Worm (Caenorhabditis elegans) whole organism, L4 larva: ENCODE data around the gene F56D6.12.

Experiments used
- F37D6.2 ChIP-seq: sonication (generic microtip); optimal IDR thresholded peaks from 2 replicates; lab custom pipeline; 2016; ENCODE audit warnings: mild to moderate bottlenecking, missing genetic modification characterization, missing compliant biosample characterization
- F44E2.7 ChIP-seq: fragments of 200-800 bp; sonication (Bioruptor generic); IDR thresholded peaks from 2 replicates; pipeline ENCODE4 v2.1.2; 2022; ENCODE audit warnings: missing genetic modification characterization, missing compliant biosample characterization
- Y75B8A.6 ChIP-seq: fragments of 200-800 bp; sonication (Bioruptor generic); IDR thresholded peaks from 2 replicates; pipeline ENCODE4 v1.3.6; 2022; ENCODE audit warnings: missing genetic modification reagents, missing genetic modification characterization, missing compliant biosample characterization
- ZK546.5 ChIP-seq, 2 experiments: sonication (generic microtip); optimal IDR thresholded peaks; 2 replicates each; lab custom pipeline; 2017; ENCODE audit warnings: missing biosample characterization in 2 of 2, missing genetic modification characterization in 2 of 2
- aha-1 ChIP-seq: fragments of 150-350 bp; peaks from one replicate; lab custom pipeline; 2014; ENCODE audit warnings: missing biosample characterization, missing genetic modification characterization
- attf-4 ChIP-seq: sonication (generic microtip); optimal IDR thresholded peaks from 3 replicates; lab custom pipeline; 2017; ENCODE audit warnings: missing biosample characterization, missing genetic modification characterization
- ctbp-1 ChIP-seq: fragments of 200-800 bp; sonication (Bioruptor generic); IDR thresholded peaks from 2 replicates; pipeline ENCODE4 v1.3.6; 2022; ENCODE audit warnings: missing genetic modification reagents, missing genetic modification characterization, missing compliant biosample characterization
- daf-12 ChIP-seq: fragments of 150-350 bp; optimal IDR thresholded peaks from 2 replicates; lab custom pipeline; 2014; ENCODE audit warnings: missing biosample characterization, missing genetic modification reagents, missing genetic modification characterization
- daf-16 ChIP-seq, 3 experiments: sonication (generic microtip); optimal IDR thresholded peaks; 2 replicates each; lab custom pipeline; 2016 to 2017; ENCODE audit warnings: missing genetic modification characterization in 3 of 3, missing genetic modification reagents in 3 of 3, mild to moderate bottlenecking in 2 of 3, missing compliant biosample characterization in 2 of 3, missing biosample characterization in 1 of 3, moderate library complexity in 1 of 3
- daf-19 ChIP-seq: fragments of 200-800 bp; sonication (Bioruptor generic); conservative IDR thresholded peaks from 2 replicates; pipeline ENCODE4 v1.3.6; 2022; ENCODE audit warnings: missing genetic modification characterization, missing compliant biosample characterization
- daf-8 ChIP-seq: fragments of 200-800 bp; sonication (Bioruptor generic); IDR thresholded peaks from 2 replicates; pipeline ENCODE4 v1.3.6; 2022; ENCODE audit warnings: missing genetic modification characterization, missing compliant biosample characterization
- dmd-6 ChIP-seq: fragments of 200-800 bp; sonication (Bioruptor generic); IDR thresholded peaks from 2 replicates; pipeline ENCODE4 v1.3.6; 2022; ENCODE audit warnings: missing genetic modification reagents, missing genetic modification characterization, missing compliant biosample characterization
- fos-1 ChIP-seq: fragments of 150-350 bp; optimal IDR thresholded peaks from 2 replicates; lab custom pipeline; 2014; ENCODE audit warnings: missing biosample characterization, missing genetic modification characterization
- hlh-11 ChIP-seq: fragments of 200-800 bp; sonication (Bioruptor generic); optimal IDR thresholded peaks from 2 replicates; lab custom pipeline; 2018; ENCODE audit warnings: mild to moderate bottlenecking, missing genetic modification characterization, missing compliant biosample characterization
- hlh-30 ChIP-seq: sonication (generic microtip); optimal IDR thresholded peaks from 2 replicates; lab custom pipeline; 2017; ENCODE audit warnings: antibody characterized with exemption, mild to moderate bottlenecking, missing genetic modification characterization, missing compliant biosample characterization; ENCODE audit not compliant: insufficient read depth
- lim-7 ChIP-seq: fragments of 200-800 bp; sonication (Bioruptor generic); IDR thresholded peaks from 2 replicates; pipeline ENCODE4 v1.3.6; 2022; ENCODE audit warnings: missing genetic modification characterization, missing compliant biosample characterization
- lin-1 ChIP-seq: fragments of 200-800 bp; sonication (Bioruptor generic); IDR thresholded peaks from 2 replicates; pipeline ENCODE4 v1.3.6; 2022; ENCODE audit warnings: missing genetic modification reagents, missing genetic modification characterization, missing compliant biosample characterization
- lin-39 ChIP-seq: fragments of 150-350 bp; optimal IDR thresholded peaks from 2 replicates; lab custom pipeline; 2014; ENCODE audit warnings: missing biosample characterization, missing genetic modification reagents, missing genetic modification characterization
- nhr-11 ChIP-seq: fragments of 150-350 bp; optimal IDR thresholded peaks from 2 replicates; lab custom pipeline; 2014; ENCODE audit warnings: missing biosample characterization, missing genetic modification characterization
- nhr-25 ChIP-seq: sonication (generic microtip); optimal IDR thresholded peaks from 2 replicates; lab custom pipeline; 2017; ENCODE audit warnings: missing genetic modification characterization, mild to moderate bottlenecking, missing compliant biosample characterization, antibody characterized with exemption, moderate library complexity, borderline replicate concordance; ENCODE audit not compliant: insufficient read depth
- nhr-28 ChIP-seq: fragments of 150-350 bp; optimal IDR thresholded peaks from 2 replicates; lab custom pipeline; 2014; ENCODE audit warnings: missing biosample characterization, missing genetic modification characterization
- nhr-77 ChIP-seq: fragments of 150-350 bp; optimal IDR thresholded peaks from 2 replicates; lab custom pipeline; 2014; ENCODE audit warnings: missing biosample characterization, missing genetic modification characterization
- pha-4 ChIP-seq, 2 experiments: fragments of 150-350 bp in 1 of 2; fragments of 200-800 bp in 1 of 2; sonication (Bioruptor generic) in 1 of 2; IDR thresholded peaks in 1 of 2; optimal IDR thresholded peaks in 1 of 2; 2 replicates each; pipeline versions ENCODE4 v1.3.6 to Lab custom; 2014 to 2022; ENCODE audit warnings: missing genetic modification characterization in 2 of 2, missing genetic modification reagents in 2 of 2, missing biosample characterization in 1 of 2, missing compliant biosample characterization in 1 of 2
- rbr-2 ChIP-seq: sonication (generic microtip); optimal IDR thresholded peaks from 2 replicates; lab custom pipeline; 2016; ENCODE audit warnings: missing genotype, missing genetic modification characterization, missing compliant biosample characterization
- sdz-12 ChIP-seq: fragments of 200-800 bp; sonication (Bioruptor generic); optimal IDR thresholded peaks from 2 replicates; lab custom pipeline; 2018; ENCODE audit warnings: mild to moderate bottlenecking, missing genetic modification characterization, missing compliant biosample characterization
- set-16 ChIP-seq: fragments of 200-800 bp; sonication (Bioruptor generic); IDR thresholded peaks from 2 replicates; pipeline ENCODE4 v1.3.6; 2022; ENCODE audit warnings: missing genetic modification reagents, missing genetic modification characterization, missing compliant biosample characterization
- tag-97 ChIP-seq: fragments of 200-800 bp; sonication (Bioruptor generic); IDR thresholded peaks from 2 replicates; pipeline ENCODE4 v1.3.6; 2022; ENCODE audit warnings: missing genetic modification characterization, missing compliant biosample characterization
- unc-62 ChIP-seq, 3 experiments: fragments of 150-350 bp in 1 of 3; sonication (generic microtip); optimal IDR thresholded peaks in 2 of 3; peaks in 1 of 3; 1 replicate in 1 of 3; 2 replicates in 2 of 3; lab custom pipeline; 2014 to 2017; ENCODE audit warnings: missing biosample characterization in 3 of 3, missing genetic modification characterization in 3 of 3, missing genetic modification reagents in 3 of 3, missing genotype in 1 of 3
- ztf-7 ChIP-seq: fragments of 150-350 bp; optimal IDR thresholded peaks from 2 replicates; lab custom pipeline; 2014; ENCODE audit warnings: missing biosample characterization, missing genetic modification characterization

F56D6.12 gene

ce11 chrIV:3907506-3908188 is at the start of gene F56D6.12, which contains the start of gene F56D6.22:
Gene F56D6.12 (plus strand): TSS chrIV:3908138.
Gene F56D6.22 (minus strand): TSS chrIV:3907606.
- TF ChIP-seq sdz-12 (GFP tag; lab: Kevin White, UChicago) (no peak), Y75B8A.6 (no peak), F37D6.2 (no peak), F44E2.7 (no peak), aha-1 (no peak), nhr-11 (tag; lab: Kevin White, UChicago) (no peak), hlh-11 (no peak), fos-1 (tag; lab: Kevin White, UChicago) (no peak), attf-4 (tag; lab: Kevin White, UChicago) (no peak), pha-4 (GFP tag; IDR thresholded peaks at IDR 0.05; lab: Robert Waterston, UW) (no peak), pha-4 (tag; optimal IDR thresholded peaks at IDR 0.05; lab: Kevin White, UChicago) (no peak), daf-12 (tag; lab: Kevin White, UChicago) (no peak), daf-8 (no peak), ZK546.5 (tag; optimal IDR thresholded peaks at IDR 0.05; lab: Kevin White, UChicago) (no peak), lin-1 (GFP tag; lab: Robert Waterston, UW) (no peak)

- no peak for TF ChIP-seq aha-1
- TF ChIP-seq set-16, result peak; percentile 70; the same call in 1 of the 2 replicates
- no peak for TF ChIP-seq F37D6.2
Measured at ce11 chrIV:3859552-3859951, 48.4 kb upstream of the F56D6.12 start.

ce11 chrIV:3860419-3860818 is 47.5 kb upstream of the F56D6.12 start:
- no peak for TF ChIP-seq daf-19 (GFP tag; lab: Robert Waterston, UW)
- no peak for TF ChIP-seq ztf-7 (tag; lab: Kevin White, UChicago)

- TF ChIP-seq aha-1, result peak; percentile 90
- TF ChIP-seq nhr-11 (tag; lab: Kevin White, UChicago), result no peak
- no peak for TF ChIP-seq nhr-25 (tag; lab: Kevin White, UChicago)
- TF ChIP-seq, all 104 proteins: peak for 1
Measured at ce11 chrIV:3862948-3863347, 45.0 kb upstream of the F56D6.12 start.

ce11 chrIV:3864944-3865343 is 43.0 kb upstream of the F56D6.12 start, which contains the start of gene aat-8:
Gene aat-8 (minus strand): TSS chrIV:3865044.
- TF ChIP-seq aha-1, result peak; percentile 0
- TF ChIP-seq nhr-77 (tag; lab: Kevin White, UChicago), result no peak
- TF ChIP-seq rbr-2, result no peak

- TF ChIP-seq tag-97 (GFP tag; lab: Robert Waterston, UW) (no peak), lin-39 (tag; lab: Kevin White, UChicago) (no peak), hlh-30 (tag; lab: Kevin White, UChicago) (peak; percentile 12), daf-16 (GFP tag; optimal IDR thresholded peaks at IDR 0.05; lab: Kevin White, UChicago) (no peak), daf-16 (tag; optimal IDR thresholded peaks at IDR 0.05; lab: Kevin White, UChicago) (peak; percentile 36), hlh-11 (peak; percentile 50), F44E2.7 (no peak), nhr-28 (tag; lab: Kevin White, UChicago) (peak; percentile 49), ctbp-1 (GFP tag; lab: Robert Waterston, UW) (no peak), set-16 (no peak), dmd-6 (peak; percentile 24; the same call in 1 of the 2 replicates)
Measured at ce11 chrIV:3866018-3866417, 41.9 kb upstream of the F56D6.12 start.

ce11 chrIV:3867252-3867651 is 40.7 kb upstream of the F56D6.12 start, which contains the start of gene F37C4.4:
Gene F37C4.4 (plus strand): TSS chrIV:3867309.
- TF ChIP-seq unc-62 (GFP tag; optimal IDR thresholded peaks at IDR 0.05 in 1 of 2; lab: Kevin White, UChicago), result peak in 1 of 2 experiments; percentile 36
- no peak for TF ChIP-seq unc-62 (tag; optimal IDR thresholded peaks at IDR 0.05; lab: Kevin White, UChicago)
- TF ChIP-seq lim-7 (GFP tag; lab: Robert Waterston, UW), result no peak
- peak; percentile 54 for TF ChIP-seq aha-1
- no peak for TF ChIP-seq tag-97 (GFP tag; lab: Robert Waterston, UW)
